Worm (Caenorhabditis elegans): ENCODE results near the gene clec-124.
"Not testable (repeated sequence)": the region's sequence is repeated elsewhere in the genome, so short reads cannot be mapped to it uniquely, and the experiment has no call there.

DNA sequence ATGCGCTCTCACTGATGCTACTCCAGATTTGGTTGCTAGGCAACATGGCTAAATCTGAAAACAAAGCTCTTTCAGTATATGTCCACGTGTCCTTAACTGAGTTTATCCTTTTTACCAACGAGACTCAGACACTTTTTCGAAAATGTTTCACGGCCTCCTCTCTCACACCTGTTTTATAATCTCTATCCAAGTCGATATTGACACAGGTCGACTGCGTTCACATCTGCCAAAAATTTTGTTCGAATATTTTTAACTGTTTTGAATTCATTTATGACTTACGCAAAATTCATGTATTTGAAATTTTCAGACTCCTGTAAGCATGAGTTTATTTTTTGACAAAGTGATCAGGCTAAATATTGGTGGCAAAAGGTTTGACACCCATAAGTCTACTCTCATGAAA, 33.7 kb upstream of the clec-124 start, which contains the start of gene ZC239.3:
- not testable (repeated sequence) for TF ChIP-seq sem-2 (GFP tag; optimal IDR thresholded peaks at IDR 0.05); nhr-28 (tag; optimal IDR thresholded peaks at IDR 0.05); unc-39 (tag; optimal IDR thresholded peaks at IDR 0.05); cnd-1 (tag; optimal IDR thresholded peaks at IDR 0.05); elt-3 (tag; optimal IDR thresholded peaks at IDR 0.05); nhr-76 (tag; optimal IDR thresholded peaks at IDR 0.05); ces-1 (GFP tag; optimal IDR thresholded peaks at IDR 0.05); tbx-8 (GFP tag; optimal IDR thresholded peaks at IDR 0.05); nhr-237 (tag; optimal IDR thresholded peaks at IDR 0.05); lsy-2 (tag; optimal IDR thresholded peaks at IDR 0.05)

Data from whole organism, mixed stage, embryonic.